Fruit fly (Drosophila melanogaster) S2 (cell line): ENCODE data around the gene sick.

Experiments used
- CG8478 ChIP-seq: fragments of >200 bp; optimal IDR thresholded peaks from 2 replicates; lab custom pipeline; 2018
- CTCF ChIP-seq, 2 experiments: fragments of >200 bp; optimal IDR thresholded peaks; 2 replicates each; lab custom pipeline; 2018

DNA sequence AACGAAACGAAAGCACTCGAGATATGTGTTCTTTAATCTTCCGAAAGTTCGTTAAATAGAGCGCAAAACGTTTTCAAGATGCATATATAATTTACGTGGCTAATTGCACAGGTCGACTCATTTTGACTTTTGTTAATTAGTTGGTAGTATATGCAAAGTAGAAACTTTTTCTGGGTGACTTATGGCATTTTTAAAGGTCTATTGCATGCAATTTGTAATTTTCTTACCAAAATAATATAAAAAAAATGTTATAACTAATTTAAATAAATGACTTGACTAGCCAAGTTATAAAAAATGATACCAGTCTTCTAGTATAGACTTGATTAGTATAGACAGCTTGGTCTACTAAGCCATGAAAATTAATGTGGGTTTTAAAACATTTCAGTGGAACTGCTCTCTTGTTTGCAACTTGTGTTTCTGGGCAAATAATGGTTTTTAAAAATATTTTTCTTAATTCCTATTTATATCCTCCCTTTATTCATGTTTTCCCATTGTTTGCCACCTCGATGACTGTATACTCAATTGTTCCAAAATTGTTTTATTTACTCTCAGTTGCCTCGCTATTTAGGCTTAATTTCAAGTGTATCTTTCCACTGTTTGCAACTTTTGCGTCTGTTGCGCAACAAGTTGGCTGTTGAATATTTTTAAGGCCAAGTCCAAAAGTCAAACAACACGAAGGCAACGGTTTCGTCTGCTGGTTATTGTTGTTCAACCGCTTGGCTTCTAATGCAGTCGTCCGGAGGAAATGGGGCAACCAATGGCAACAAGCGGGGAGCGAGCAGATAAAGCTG, 191.9 kb downstream of the sick start:
- TF ChIP-seq CG8478 (lab: Kevin White, UChicago), result no peak
- TF ChIP-seq CTCF (optimal IDR thresholded peaks at IDR 0.05; lab: Kevin White, UChicago), result no peak
